Worm (Caenorhabditis elegans): ENCODE results near the gene nhr-291.
"Not testable (repeated sequence)": the region's sequence is repeated elsewhere in the genome, so short reads cannot be mapped to it uniquely, and the experiment has no call there.

ce11 chrV:15295436-15295835 lies 23.3 kb upstream of the nhr-291 start:
- not testable (repeated sequence) for TF ChIP-seq hmg-4 (GFP tag; optimal IDR thresholded peaks at IDR 0.05); tbx-11 (GFP tag; IDR thresholded peaks at IDR 0.05); ama-1 (optimal IDR thresholded peaks at IDR 0.05); ceh-13 (GFP tag; optimal IDR thresholded peaks at IDR 0.05); sea-1 (GFP tag; conservative IDR thresholded peaks at IDR 0.05); ceh-36 (tag; optimal IDR thresholded peaks at IDR 0.05); hmbx-1 (tag; optimal IDR thresholded peaks at IDR 0.05); B0310.2 (tag; optimal IDR thresholded peaks at IDR 0.05)
- peak; percentile 15; the same call in 1 of the 2 replicates for TF ChIP-seq flt-1 (GFP tag; IDR thresholded peaks at IDR 0.05)

All from whole organism, early embryonic.